Fruit fly (Drosophila melanogaster) whole organism, embryonic: Measurements from ENCODE around the gene Inx3.

Source experiments
- Antp ChIP-seq: fragments of 200-800 bp; sonication (Bioruptor generic); optimal IDR thresholded peaks from 3 replicates; lab custom pipeline; 2016; ENCODE audit warnings: missing biosample characterization, missing genetic modification characterization
- BEAF-32 ChIP-seq: fragments of 200-800 bp; sonication (Bioruptor generic); optimal IDR thresholded peaks from 3 replicates; lab custom pipeline; 2017; ENCODE audit warnings: missing biosample characterization, missing genetic modification characterization, mild to moderate bottlenecking, moderate library complexity, missing genetic modification reagents
- Bteb2 ChIP-seq: fragments of 200-800 bp; sonication (Bioruptor generic); optimal IDR thresholded peaks from 2 replicates; lab custom pipeline; 2016; ENCODE audit warnings: missing biosample characterization, missing genetic modification characterization
- CG11247 ChIP-seq: fragments of 200-800 bp; sonication (Bioruptor generic); IDR thresholded peaks from 2 replicates; pipeline ENCODE4 v1.3.6; 2022; ENCODE audit warnings: missing biosample characterization, missing genetic modification characterization
- CG11504 ChIP-seq: fragments of 200-800 bp; sonication (Bioruptor generic); optimal IDR thresholded peaks from 3 replicates; lab custom pipeline; 2019; ENCODE audit warnings: missing biosample characterization, mild to moderate bottlenecking, missing genetic modification characterization, moderate library complexity
- CG11723 ChIP-seq: fragments of 200-800 bp; sonication (Bioruptor generic); optimal IDR thresholded peaks from 2 replicates; lab custom pipeline; 2017; ENCODE audit warnings: missing biosample characterization, mild to moderate bottlenecking, missing genetic modification characterization
- CG1233 ChIP-seq: fragments of 200-800 bp; sonication (Bioruptor generic); optimal IDR thresholded peaks from 4 replicates; lab custom pipeline; 2018; ENCODE audit warnings: missing biosample characterization, mild to moderate bottlenecking, missing genetic modification characterization
- CG17361 ChIP-seq: fragments of 200-800 bp; sonication (Bioruptor generic); IDR thresholded peaks from 3 replicates; pipeline ENCODE4 v1.3.6; 2022; ENCODE audit warnings: missing biosample characterization, missing genetic modification characterization
- CG1792 ChIP-seq: fragments of 200-800 bp; sonication (Bioruptor generic); optimal IDR thresholded peaks from 2 replicates; lab custom pipeline; 2016; ENCODE audit warnings: missing biosample characterization, missing genetic modification characterization
- CG18011 ChIP-seq: fragments of 200-800 bp; sonication (Bioruptor generic); optimal IDR thresholded peaks from 2 replicates; lab custom pipeline; 2017; ENCODE audit warnings: missing biosample characterization, missing genetic modification characterization, mild to moderate bottlenecking, moderate library complexity, missing genotype
- CG42726 ChIP-seq: fragments of 200-800 bp; sonication (Bioruptor generic); IDR thresholded peaks from 2 replicates; pipeline ENCODE4 v1.3.6; 2022; ENCODE audit warnings: missing biosample characterization, missing genetic modification characterization; ENCODE audit not compliant: partially characterized antibody
- CG7271 ChIP-seq: fragments of 200-800 bp; sonication (Bioruptor generic); optimal IDR thresholded peaks from 2 replicates; lab custom pipeline; 2018; ENCODE audit warnings: missing biosample characterization, mild to moderate bottlenecking, missing genetic modification characterization, moderate library complexity
- CG7357 ChIP-seq: fragments of 200-800 bp; sonication (Bioruptor generic); IDR thresholded peaks from 3 replicates; pipeline ENCODE4 v1.3.6; 2022; ENCODE audit warnings: missing biosample characterization, missing genetic modification characterization
- CG7839 ChIP-seq: fragments of 200-800 bp; sonication (Bioruptor generic); optimal IDR thresholded peaks from 3 replicates; lab custom pipeline; 2018; ENCODE audit warnings: missing biosample characterization, mild to moderate bottlenecking, missing genetic modification characterization, moderate library complexity
- CG7963 ChIP-seq: fragments of 200-800 bp; sonication (Bioruptor generic); IDR thresholded peaks from 3 replicates; pipeline ENCODE4 v1.3.6; 2022; ENCODE audit warnings: missing biosample characterization, missing genetic modification characterization; ENCODE audit not compliant: partially characterized antibody
- CG9932 ChIP-seq: fragments of 200-800 bp; sonication (Bioruptor generic); IDR thresholded peaks from 2 replicates; pipeline ENCODE4 v1.3.6; 2022; ENCODE audit warnings: missing biosample characterization, missing genetic modification characterization
- CHES-1-like ChIP-seq: fragments of 200-800 bp; sonication (Bioruptor generic); optimal IDR thresholded peaks from 2 replicates; lab custom pipeline; 2016; ENCODE audit warnings: missing biosample characterization, missing genetic modification characterization
- Chrac-16 ChIP-seq: fragments of 200-800 bp; sonication (Bioruptor generic); optimal IDR thresholded peaks from 3 replicates; lab custom pipeline; 2016; ENCODE audit warnings: missing biosample characterization, missing genetic modification characterization
- CkIIα-i1 ChIP-seq: fragments of 200-800 bp; sonication (Bioruptor generic); IDR thresholded peaks from 2 replicates; pipeline ENCODE4 v1.3.6; 2022; ENCODE audit warnings: missing biosample characterization, missing genetic modification characterization
- Dip2 ChIP-seq: fragments of 200-800 bp; sonication (Bioruptor generic); IDR thresholded peaks from 2 replicates; pipeline ENCODE4 v1.3.6; 2022; ENCODE audit warnings: missing biosample characterization, missing genetic modification characterization
- GATAe ChIP-seq: fragments of 200-800 bp; sonication (Bioruptor generic); conservative IDR thresholded peaks from 2 replicates; pipeline ENCODE4 v1.3.6; 2022; ENCODE audit warnings: missing biosample characterization, missing genetic modification characterization
- HmgZ ChIP-seq: fragments of 200-800 bp; sonication (Bioruptor generic); optimal IDR thresholded peaks from 2 replicates; lab custom pipeline; 2018; ENCODE audit warnings: missing biosample characterization, mild to moderate bottlenecking, missing genetic modification characterization
- Mad ChIP-seq: fragments of 200-800 bp; sonication (Bioruptor generic); optimal IDR thresholded peaks from 2 replicates; lab custom pipeline; 2016; ENCODE audit warnings: missing biosample characterization, missing genetic modification characterization
- NC2α ChIP-seq: fragments of 200-800 bp; sonication (Bioruptor generic); optimal IDR thresholded peaks from 2 replicates; lab custom pipeline; 2016; ENCODE audit warnings: missing biosample characterization, missing genetic modification characterization
- Rx ChIP-seq: fragments of 200-800 bp; sonication (Bioruptor generic); IDR thresholded peaks from 2 replicates; pipeline ENCODE4 v1.3.6; 2022; ENCODE audit warnings: missing biosample characterization, missing genetic modification characterization
- Taf1 ChIP-seq: fragments of 200-800 bp; sonication (Bioruptor generic); IDR thresholded peaks from 2 replicates; pipeline ENCODE4 v1.3.6; 2022; ENCODE audit warnings: missing biosample characterization, missing genetic modification characterization
- Usf ChIP-seq: fragments of 200-800 bp; sonication (Bioruptor generic); optimal IDR thresholded peaks from 2 replicates; lab custom pipeline; 2017; ENCODE audit warnings: missing genotype, missing biosample characterization, missing genetic modification characterization
- ash1 ChIP-seq: fragments of 200-800 bp; sonication (Bioruptor generic); optimal IDR thresholded peaks from 2 replicates; lab custom pipeline; 2018; ENCODE audit warnings: missing biosample characterization, mild to moderate bottlenecking, missing genetic modification characterization
- ato ChIP-seq: fragments of 200-800 bp; sonication (Bioruptor generic); IDR thresholded peaks from 2 replicates; pipeline ENCODE4 v1.3.6; 2022; ENCODE audit warnings: missing biosample characterization, missing genetic modification characterization; ENCODE audit not compliant: partially characterized antibody
- bowl ChIP-seq: fragments of 200-800 bp; sonication (Bioruptor generic); IDR thresholded peaks from 2 replicates; pipeline ENCODE4 v1.3.6; 2022; ENCODE audit warnings: missing biosample characterization, missing genetic modification characterization
- cad ChIP-seq: fragments of >200 bp; optimal IDR thresholded peaks from 2 replicates; lab custom pipeline; 2017; ENCODE audit warnings: missing biosample characterization, missing genetic modification characterization
- ci ChIP-seq: fragments of 200-800 bp; sonication (Bioruptor generic); IDR thresholded peaks from 3 replicates; pipeline ENCODE4 v1.3.6; 2022; ENCODE audit warnings: missing biosample characterization, missing genetic modification characterization
- dimm ChIP-seq: fragments of 200-800 bp; sonication (Bioruptor generic); IDR thresholded peaks from 2 replicates; pipeline ENCODE4 v1.3.6; 2022; ENCODE audit warnings: missing biosample characterization, missing genetic modification characterization
- ewg ChIP-seq: fragments of 200-800 bp; sonication (Bioruptor generic); optimal IDR thresholded peaks from 3 replicates; lab custom pipeline; 2017; ENCODE audit warnings: mild to moderate bottlenecking, missing biosample characterization, missing genetic modification reagents, missing genetic modification characterization
- ftz-f1 ChIP-seq: fragments of 200-800 bp; sonication (Bioruptor generic); optimal IDR thresholded peaks from 2 replicates; lab custom pipeline; 2016; ENCODE audit warnings: missing biosample characterization, missing genetic modification characterization
- ind ChIP-seq: fragments of 200-800 bp; sonication (Bioruptor generic); optimal IDR thresholded peaks from 3 replicates; lab custom pipeline; 2016; ENCODE audit warnings: missing biosample characterization, missing genetic modification characterization
- klu ChIP-seq: fragments of 200-800 bp; sonication (Bioruptor generic); IDR thresholded peaks from 2 replicates; pipeline ENCODE4 v1.3.6; 2022; ENCODE audit warnings: missing biosample characterization, missing genetic modification characterization
- kni ChIP-seq: fragments of 200-800 bp; sonication (Bioruptor generic); optimal IDR thresholded peaks from 3 replicates; lab custom pipeline; 2017; ENCODE audit warnings: mild to moderate bottlenecking, missing biosample characterization, missing genetic modification reagents, missing genetic modification characterization
- lmd ChIP-seq: fragments of 200-800 bp; sonication (Bioruptor generic); IDR thresholded peaks from 2 replicates; pipeline ENCODE4 v1.3.6; 2022; ENCODE audit warnings: missing biosample characterization, missing genetic modification characterization
- nmo ChIP-seq: fragments of 200-800 bp; sonication (Bioruptor generic); optimal IDR thresholded peaks from 2 replicates; lab custom pipeline; 2018; ENCODE audit warnings: missing biosample characterization, mild to moderate bottlenecking, missing genetic modification characterization, moderate library complexity
- peb ChIP-seq: fragments of 200-800 bp; sonication (Bioruptor generic); IDR thresholded peaks from 2 replicates; pipeline ENCODE4 v1.3.6; 2022; ENCODE audit warnings: missing biosample characterization, missing genetic modification characterization
- pnt ChIP-seq: fragments of 200-800 bp; sonication (Bioruptor generic); optimal IDR thresholded peaks from 3 replicates; lab custom pipeline; 2016; ENCODE audit warnings: missing biosample characterization, missing genetic modification characterization
- salm ChIP-seq: fragments of 200-800 bp; sonication (Bioruptor generic); optimal IDR thresholded peaks from 2 replicates; lab custom pipeline; 2018; ENCODE audit warnings: missing biosample characterization, mild to moderate bottlenecking, missing genetic modification characterization
- sc ChIP-seq, 3 experiments: fragments of >200 bp in 2 of 3; fragments of 200-800 bp in 1 of 3; sonication (Bioruptor generic) in 1 of 3; optimal IDR thresholded peaks; 2 replicates in 2 of 3; 3 replicates in 1 of 3; lab custom pipeline; 2017; ENCODE audit warnings: mild to moderate bottlenecking in 1 of 3, missing biosample characterization in 1 of 3, missing genetic modification characterization in 1 of 3, missing genetic modification reagents in 1 of 3
- stwl ChIP-seq: fragments of 200-800 bp; sonication (Bioruptor generic); optimal IDR thresholded peaks from 3 replicates; lab custom pipeline; 2018; ENCODE audit warnings: missing biosample characterization, mild to moderate bottlenecking, missing genetic modification characterization, moderate library complexity
- sug ChIP-seq: fragments of 200-800 bp; optimal IDR thresholded peaks from 2 replicates; lab custom pipeline; 2019; ENCODE audit warnings: missing biosample characterization, mild to moderate bottlenecking, missing genetic modification characterization, moderate library complexity
- tll ChIP-seq, 2 experiments: fragments of 200-800 bp in 1 of 2; fragments of >200 bp in 1 of 2; sonication (Bioruptor generic) in 1 of 2; optimal IDR thresholded peaks; 2 replicates each; lab custom pipeline; 2017 to 2019; ENCODE audit warnings: missing biosample characterization in 2 of 2, missing genetic modification characterization in 2 of 2, mild to moderate bottlenecking in 1 of 2, moderate library complexity in 1 of 2
- wek ChIP-seq: fragments of 200-800 bp; sonication (Bioruptor generic); optimal IDR thresholded peaks from 3 replicates; lab custom pipeline; 2018; ENCODE audit warnings: missing biosample characterization, mild to moderate bottlenecking, missing genetic modification characterization, moderate library complexity

Gene Inx3

dm6 chr3R:28888561-28889426, 29.5 kb upstream of the Inx3 start (continued):
- TF ChIP-seq sc (optimal IDR thresholded peaks at IDR 0.05; lab: Kevin White, UChicago) = no peak
- TF ChIP-seq sc (GFP tag; optimal IDR thresholded peaks at IDR 0.05; lab: Kevin White, UChicago) = peak; percentile 32
- peak; percentile 81 for TF ChIP-seq sug
- no peak for TF ChIP-seq Dip2 (GFP tag; lab: Robert Waterston, UW)
- peak; percentile 86 for TF ChIP-seq CG9932
- TF ChIP-seq wek (GFP tag; lab: Kevin White, UChicago) = peak; percentile 13
- TF ChIP-seq ftz-f1 (GFP tag; lab: Kevin White, UChicago) = peak; percentile 43
- peak; percentile 86 for TF ChIP-seq CG1792 (GFP tag; lab: Kevin White, UChicago)
- peak; percentile 32; the same call in 1 of the 3 replicates for TF ChIP-seq ci (GFP tag; lab: Robert Waterston, UW)
- TF ChIP-seq klu (GFP tag; lab: Robert Waterston, UW) = peak; percentile 70
- no peak for TF ChIP-seq CkIIα-i1
- TF ChIP-seq pnt (GFP tag; lab: Kevin White, UChicago) = peak; percentile 79
- no peak for TF ChIP-seq cad (GFP tag; lab: Kevin White, UChicago)
- TF ChIP-seq CG11504 (tag; lab: Kevin White, UChicago) = peak; percentile 81
- TF ChIP-seq GATAe (GFP tag; lab: Robert Waterston, UW) = no peak
- no peak for TF ChIP-seq ash1
- peak; percentile 39 for TF ChIP-seq BEAF-32
- peak; percentile 60 for TF ChIP-seq CG1233 (GFP tag; lab: Kevin White, UChicago)
- no peak for TF ChIP-seq NC2α (GFP tag; lab: Kevin White, UChicago)
- TF ChIP-seq CG7839 (tag; lab: Kevin White, UChicago) = peak; percentile 79
- peak; percentile 67 for TF ChIP-seq nmo (GFP tag; lab: Kevin White, UChicago)
- no peak for TF ChIP-seq CG42726
- no peak for TF ChIP-seq dimm (GFP tag; lab: Robert Waterston, UW)
- TF ChIP-seq lmd (GFP tag; lab: Robert Waterston, UW) = peak; percentile 74
- TF ChIP-seq Antp = peak; percentile 91
- peak; percentile 81 for TF ChIP-seq CG11247 (GFP tag; lab: Robert Waterston, UW)
- TF ChIP-seq ato (GFP tag; lab: Robert Waterston, UW) = no peak
- 0 out of 2 replicates have a peak, but pooled peaks have one; percentile 30 for TF ChIP-seq Rx
- TF ChIP-seq CG18011 (GFP tag; lab: Kevin White, UChicago) = peak; percentile 60
- peak; percentile 94 for TF ChIP-seq CHES-1-like
- TF ChIP-seq stwl (tag; lab: Kevin White, UChicago) = peak; percentile 74
- no peak for TF ChIP-seq CG7963 (GFP tag; lab: Robert Waterston, UW)
- TF ChIP-seq HmgZ (tag; lab: Kevin White, UChicago) = peak; percentile 87
- TF ChIP-seq salm = peak; percentile 34
- no peak for TF ChIP-seq tll (GFP tag; optimal IDR thresholded peaks at IDR 0.05; lab: Kevin White, UChicago)
- TF ChIP-seq peb (GFP tag; lab: Robert Waterston, UW) = peak; percentile 29; the same call in 1 of the 2 replicates
- peak; percentile 79 for TF ChIP-seq Mad (GFP tag; lab: Kevin White, UChicago)
- peak; percentile 76 for TF ChIP-seq Chrac-16 (GFP tag; lab: Kevin White, UChicago)
- TF ChIP-seq CG17361 (GFP tag; lab: Robert Waterston, UW) = peak; percentile 81
- TF ChIP-seq Bteb2 (GFP tag; lab: Kevin White, UChicago) = peak; percentile 69
- TF ChIP-seq bowl (GFP tag; lab: Robert Waterston, UW) = no peak
- TF ChIP-seq CG7357 (GFP tag; lab: Robert Waterston, UW) = peak; percentile 59; the same call in 1 of the 3 replicates
- peak; percentile 43 for TF ChIP-seq Usf (GFP tag; lab: Kevin White, UChicago)
- TF ChIP-seq CG7271 = peak; percentile 25
- peak; percentile 91 for TF ChIP-seq ind (GFP tag; lab: Kevin White, UChicago)
- peak; percentile 71 for TF ChIP-seq CG11723 (GFP tag; lab: Kevin White, UChicago)
- TF ChIP-seq Taf1 (GFP tag; lab: Robert Waterston, UW) = peak; percentile 44; the same call in 1 of the 2 replicates
- TF ChIP-seq ewg (GFP tag; lab: Kevin White, UChicago) = peak; percentile 95
- peak; percentile 78 for TF ChIP-seq kni
